Fruit fly (Drosophila melanogaster) whole organism, embryonic: ENCODE data around the gene drongo.

Source experiments
- Atf3 ChIP-seq: fragments of 200-800 bp; sonication (Bioruptor generic); optimal IDR thresholded peaks from 3 replicates; lab custom pipeline; 2016; ENCODE audit warnings: missing biosample characterization, missing genetic modification characterization
- CG10267 ChIP-seq: fragments of 200-800 bp; sonication (Bioruptor generic); optimal IDR thresholded peaks from 2 replicates; lab custom pipeline; 2018; ENCODE audit warnings: missing biosample characterization, mild to moderate bottlenecking, missing genetic modification characterization, moderate library complexity
- CG10462 ChIP-seq: fragments of 200-800 bp; sonication (Bioruptor generic); optimal IDR thresholded peaks from 2 replicates; lab custom pipeline; 2016; ENCODE audit warnings: missing biosample characterization, missing genetic modification characterization
- CG10979 ChIP-seq: fragments of 200-800 bp; sonication (Bioruptor generic); optimal IDR thresholded peaks from 2 replicates; lab custom pipeline; 2018; ENCODE audit warnings: missing biosample characterization, mild to moderate bottlenecking, missing genetic modification characterization, moderate library complexity
- CG11723 ChIP-seq: fragments of 200-800 bp; sonication (Bioruptor generic); optimal IDR thresholded peaks from 2 replicates; lab custom pipeline; 2017; ENCODE audit warnings: missing biosample characterization, mild to moderate bottlenecking, missing genetic modification characterization
- CG12104 ChIP-seq: fragments of 200-800 bp; sonication (Bioruptor generic); optimal IDR thresholded peaks from 3 replicates; lab custom pipeline; 2016; ENCODE audit warnings: missing biosample characterization, missing genetic modification characterization
- CG12391 ChIP-seq: fragments of 200-800 bp; sonication (Bioruptor generic); optimal IDR thresholded peaks from 3 replicates; lab custom pipeline; 2018; ENCODE audit warnings: missing biosample characterization, mild to moderate bottlenecking, missing genetic modification characterization, moderate library complexity
- CG14710 ChIP-seq: fragments of 200-800 bp; sonication (Bioruptor generic); optimal IDR thresholded peaks from 3 replicates; lab custom pipeline; 2019; ENCODE audit warnings: missing biosample characterization, mild to moderate bottlenecking, missing genetic modification characterization, moderate library complexity
- CG15479 ChIP-seq: fragments of 200-800 bp; sonication (Bioruptor generic); optimal IDR thresholded peaks from 3 replicates; lab custom pipeline; 2019; ENCODE audit warnings: missing biosample characterization, mild to moderate bottlenecking, missing genetic modification characterization, moderate library complexity
- CG15601 ChIP-seq: fragments of 200-800 bp; sonication (Bioruptor generic); optimal IDR thresholded peaks from 3 replicates; lab custom pipeline; 2019; ENCODE audit warnings: missing biosample characterization, mild to moderate bottlenecking, missing genetic modification characterization, moderate library complexity
- CG16815 ChIP-seq: fragments of 200-800 bp; sonication (Bioruptor generic); optimal IDR thresholded peaks from 3 replicates; lab custom pipeline; 2017; ENCODE audit warnings: missing biosample characterization, mild to moderate bottlenecking, missing genetic modification characterization
- CG17359 ChIP-seq: fragments of 200-800 bp; sonication (Bioruptor generic); optimal IDR thresholded peaks from 3 replicates; lab custom pipeline; 2018; ENCODE audit warnings: missing biosample characterization, mild to moderate bottlenecking, missing genetic modification characterization, moderate library complexity
- CG18599 ChIP-seq: fragments of 200-800 bp; sonication (Bioruptor generic); optimal IDR thresholded peaks from 3 replicates; lab custom pipeline; 2017; ENCODE audit warnings: missing biosample characterization, missing genetic modification characterization, mild to moderate bottlenecking, moderate library complexity, missing genetic modification reagents
- CG18619 ChIP-seq: fragments of 200-800 bp; sonication (Bioruptor generic); optimal IDR thresholded peaks from 3 replicates; lab custom pipeline; 2017; ENCODE audit warnings: missing biosample characterization, mild to moderate bottlenecking, missing genetic modification characterization
- CG2116 ChIP-seq: fragments of 200-800 bp; sonication (Bioruptor generic); optimal IDR thresholded peaks from 3 replicates; lab custom pipeline; 2018; ENCODE audit warnings: missing biosample characterization, mild to moderate bottlenecking, missing genetic modification characterization
- CG2678 ChIP-seq: fragments of 200-800 bp; sonication (Bioruptor generic); optimal IDR thresholded peaks from 3 replicates; lab custom pipeline; 2019; ENCODE audit warnings: missing biosample characterization, mild to moderate bottlenecking, missing genetic modification characterization, moderate library complexity
- CG2712 ChIP-seq: fragments of 200-800 bp; optimal IDR thresholded peaks from 3 replicates; lab custom pipeline; 2019; ENCODE audit warnings: missing biosample characterization, mild to moderate bottlenecking, missing genetic modification characterization, moderate library complexity
- CG30403 ChIP-seq: fragments of 200-800 bp; sonication (Bioruptor generic); optimal IDR thresholded peaks from 3 replicates; lab custom pipeline; 2016; ENCODE audit warnings: missing biosample characterization, missing genetic modification characterization
- CG32772 ChIP-seq: fragments of 200-800 bp; sonication (Bioruptor generic); IDR thresholded peaks from 2 replicates; pipeline ENCODE4 v1.3.6; 2022; ENCODE audit warnings: missing biosample characterization, missing genetic modification characterization
- CG33557 ChIP-seq: fragments of 200-800 bp; sonication (Bioruptor generic); optimal IDR thresholded peaks from 2 replicates; lab custom pipeline; 2019; ENCODE audit warnings: missing biosample characterization, mild to moderate bottlenecking, missing genetic modification characterization, moderate library complexity
- CG4424 ChIP-seq: fragments of 200-800 bp; sonication (Bioruptor generic); optimal IDR thresholded peaks from 3 replicates; lab custom pipeline; 2016; ENCODE audit warnings: missing biosample characterization, missing genetic modification characterization
- CG7556 ChIP-seq: fragments of 200-800 bp; sonication (Bioruptor generic); optimal IDR thresholded peaks from 2 replicates; lab custom pipeline; 2017; ENCODE audit warnings: missing biosample characterization, mild to moderate bottlenecking, missing genetic modification characterization
- CG8924 ChIP-seq: fragments of 200-800 bp; optimal IDR thresholded peaks from 3 replicates; lab custom pipeline; 2019; ENCODE audit warnings: missing biosample characterization, mild to moderate bottlenecking, missing genetic modification characterization, moderate library complexity
- CG8944 ChIP-seq: fragments of 200-800 bp; sonication (Bioruptor generic); optimal IDR thresholded peaks from 3 replicates; lab custom pipeline; 2016; ENCODE audit warnings: missing biosample characterization, missing genetic modification characterization
- Chrac-16 ChIP-seq: fragments of 200-800 bp; sonication (Bioruptor generic); optimal IDR thresholded peaks from 3 replicates; lab custom pipeline; 2016; ENCODE audit warnings: missing biosample characterization, missing genetic modification characterization
- CoRest ChIP-seq: fragments of 200-800 bp; sonication (Bioruptor generic); optimal IDR thresholded peaks from 3 replicates; lab custom pipeline; 2018; ENCODE audit warnings: missing biosample characterization, mild to moderate bottlenecking, missing genetic modification characterization, moderate library complexity
- Dref ChIP-seq: fragments of 200-800 bp; sonication (Bioruptor generic); IDR thresholded peaks from 2 replicates; pipeline ENCODE4 v1.3.6; 2022; ENCODE audit warnings: missing biosample characterization, missing genetic modification characterization
- Hsf ChIP-seq: fragments of 200-800 bp; sonication (Bioruptor generic); optimal IDR thresholded peaks from 3 replicates; lab custom pipeline; 2016; ENCODE audit warnings: missing biosample characterization, missing genetic modification characterization
- Oli ChIP-seq: fragments of 200-800 bp; sonication (Bioruptor generic); optimal IDR thresholded peaks from 2 replicates; lab custom pipeline; 2018; ENCODE audit warnings: missing biosample characterization, mild to moderate bottlenecking, missing genetic modification characterization, moderate library complexity
- Pdp1 ChIP-seq, 2 experiments: fragments of 200-800 bp; sonication (Bioruptor generic); optimal IDR thresholded peaks; 3 replicates each; lab custom pipeline; 2016; ENCODE audit warnings: missing biosample characterization in 2 of 2, missing genetic modification characterization in 2 of 2, mild to moderate bottlenecking in 1 of 2, moderate library complexity in 1 of 2
- Ptx1 ChIP-seq: fragments of 200-800 bp; sonication (Bioruptor generic); IDR thresholded peaks from 2 replicates; pipeline ENCODE4 v1.3.6; 2022; ENCODE audit warnings: missing biosample characterization, missing genetic modification characterization
- TFAM ChIP-seq: fragments of 200-800 bp; sonication (Bioruptor generic); optimal IDR thresholded peaks from 2 replicates; lab custom pipeline; 2017; ENCODE audit warnings: missing biosample characterization, missing genetic modification characterization, inconsistent platforms
- Xbp1 ChIP-seq: fragments of 200-800 bp; sonication (Bioruptor generic); optimal IDR thresholded peaks from 3 replicates; lab custom pipeline; 2016; ENCODE audit warnings: missing biosample characterization, mild to moderate bottlenecking, missing genetic modification characterization
- bsh ChIP-seq, 2 experiments: fragments of 200-800 bp; sonication (Bioruptor generic); optimal IDR thresholded peaks; 2 replicates each; lab custom pipeline; 2017 to 2018; ENCODE audit warnings: mild to moderate bottlenecking in 2 of 2, missing biosample characterization in 2 of 2, missing genetic modification characterization in 2 of 2, moderate library complexity in 1 of 2
- chinmo ChIP-seq: fragments of 200-800 bp; sonication (Bioruptor generic); IDR thresholded peaks from 4 replicates; pipeline ENCODE4 v1.3.6; 2022; ENCODE audit warnings: missing biosample characterization, missing genetic modification characterization; ENCODE audit not compliant: partially characterized antibody
- cwo ChIP-seq: fragments of 200-800 bp; sonication (Bioruptor generic); optimal IDR thresholded peaks from 3 replicates; lab custom pipeline; 2017; ENCODE audit warnings: missing biosample characterization, missing genetic modification characterization, mild to moderate bottlenecking, moderate library complexity, missing genetic modification reagents
- grn ChIP-seq: fragments of 200-800 bp; sonication (Bioruptor generic); optimal IDR thresholded peaks from 3 replicates; lab custom pipeline; 2017; ENCODE audit warnings: missing biosample characterization, missing genetic modification characterization
- gsb-n ChIP-seq: fragments of 200-800 bp; sonication (Bioruptor generic); optimal IDR thresholded peaks from 3 replicates; lab custom pipeline; 2018; ENCODE audit warnings: missing biosample characterization, mild to moderate bottlenecking, missing genetic modification characterization
- org-1 ChIP-seq: fragments of 200-800 bp; sonication (Bioruptor generic); optimal IDR thresholded peaks from 2 replicates; lab custom pipeline; 2017; ENCODE audit warnings: missing biosample characterization, missing genetic modification characterization
- pan ChIP-seq, 4 experiments: fragments of >200 bp in 3 of 4; fragments of 200-800 bp in 1 of 4; sonication (Bioruptor generic) in 1 of 4; optimal IDR thresholded peaks in 3 of 4; IDR thresholded peaks in 1 of 4; 2 replicates each; pipeline versions ENCODE4 v1.3.6 to Lab custom; 2017 to 2022; ENCODE audit warnings: missing biosample characterization in 2 of 4, missing genetic modification characterization in 2 of 4, mixed read lengths in 1 of 4
- phol ChIP-seq: fragments of 200-800 bp; sonication (Bioruptor generic); optimal IDR thresholded peaks from 3 replicates; lab custom pipeline; 2018; ENCODE audit warnings: missing biosample characterization, mild to moderate bottlenecking, missing genetic modification characterization, moderate library complexity
- row ChIP-seq: fragments of 200-800 bp; sonication (Bioruptor generic); IDR thresholded peaks from 3 replicates; pipeline ENCODE4 v1.3.6; 2022; ENCODE audit warnings: missing biosample characterization, missing genetic modification characterization
- scrt ChIP-seq: fragments of 200-800 bp; sonication (Bioruptor generic); optimal IDR thresholded peaks from 2 replicates; lab custom pipeline; 2018; ENCODE audit warnings: missing biosample characterization, mild to moderate bottlenecking, missing genetic modification characterization, moderate library complexity
- sisA ChIP-seq: fragments of 200-800 bp; sonication (Bioruptor generic); IDR thresholded peaks from 2 replicates; pipeline ENCODE4 v1.3.6; 2022; ENCODE audit warnings: missing biosample characterization, missing genetic modification characterization
- so ChIP-seq: fragments of 200-800 bp; sonication (Bioruptor generic); IDR thresholded peaks from 3 replicates; pipeline ENCODE4 v1.3.6; 2022; ENCODE audit warnings: missing biosample characterization, missing genetic modification characterization
- ssp ChIP-seq: fragments of 200-800 bp; sonication (Bioruptor generic); IDR thresholded peaks from 2 replicates; pipeline ENCODE4 v1.3.6; 2022; ENCODE audit warnings: missing biosample characterization, missing genetic modification characterization
- zfh1 ChIP-seq: fragments of 200-800 bp; sonication (Bioruptor generic); IDR thresholded peaks from 3 replicates; pipeline ENCODE4 v1.3.6; 2022; ENCODE audit warnings: missing biosample characterization, missing genetic modification characterization

The drongo gene

dm6 chr2L:827516-828362 lies 23.1 kb downstream of the drongo start (continued):
- peak; percentile 46 for TF ChIP-seq org-1
- peak; percentile 63 for TF ChIP-seq CG2712 (tag; lab: Kevin White, UChicago)
- peak; percentile 15 for TF ChIP-seq CG16815 (GFP tag; lab: Kevin White, UChicago)
- no peak for TF ChIP-seq pan (optimal IDR thresholded peaks at IDR 0.05; lab: Kevin White, UChicago)
- no peak for TF ChIP-seq pan (GFP tag; optimal IDR thresholded peaks at IDR 0.05 in 1 of 2, IDR thresholded peaks at IDR 0.05 in 1 of 2)
- no peak; the same call in 1 of the 2 replicates for TF ChIP-seq CG32772
- TF ChIP-seq ssp (GFP tag; lab: Robert Waterston, UW): no peak
- TF ChIP-seq CG7556 (GFP tag; lab: Kevin White, UChicago): peak; percentile 57
- TF ChIP-seq Oli: peak; percentile 54
- TF ChIP-seq CG10462: peak; percentile 32
- peak; percentile 49 for TF ChIP-seq CG10267 (tag; lab: Kevin White, UChicago)
- no peak for TF ChIP-seq Dref (GFP tag; lab: Robert Waterston, UW)
- TF ChIP-seq CG8924 (tag; lab: Kevin White, UChicago): peak; percentile 59
- TF ChIP-seq CG15601 (tag; lab: Kevin White, UChicago): peak; percentile 27
- TF ChIP-seq CG17359: peak; percentile 25
- peak; percentile 13; the same call in 1 of the 3 replicates for TF ChIP-seq zfh1 (GFP tag; lab: Robert Waterston, UW)
- TF ChIP-seq scrt (GFP tag; lab: Kevin White, UChicago): no peak
- TF ChIP-seq CG10979 (tag; lab: Kevin White, UChicago): peak; percentile 66
- TF ChIP-seq Ptx1 (GFP tag; lab: Robert Waterston, UW): no peak
- TF ChIP-seq CG11723 (GFP tag; lab: Kevin White, UChicago): no peak
- TF ChIP-seq row (GFP tag; lab: Robert Waterston, UW): peak; percentile 64; the same call in 2 of the 3 replicates
- TF ChIP-seq so (GFP tag; lab: Robert Waterston, UW): 0 out of 3 replicates have a peak, but pooled peaks have one; percentile 11
- peak; percentile 47 for TF ChIP-seq CG2678 (tag; lab: Kevin White, UChicago)
- TF ChIP-seq CG4424: peak; percentile 30
- TF ChIP-seq CG12104 (GFP tag; lab: Kevin White, UChicago): no peak
- peak; percentile 60 for TF ChIP-seq Xbp1 (GFP tag; lab: Kevin White, UChicago)
- TF ChIP-seq CG30403 (GFP tag; lab: Kevin White, UChicago): peak; percentile 63
- TF ChIP-seq CG15479 (GFP tag; lab: Kevin White, UChicago): peak; percentile 42
- peak; percentile 50 for TF ChIP-seq Hsf
- TF ChIP-seq Chrac-16 (GFP tag; lab: Kevin White, UChicago): peak; percentile 49
- peak; percentile 55 for TF ChIP-seq CG33557 (GFP tag; lab: Kevin White, UChicago)
- TF ChIP-seq CG12391 (tag; lab: Kevin White, UChicago): peak; percentile 74
- TF ChIP-seq Pdp1 (GFP tag; optimal IDR thresholded peaks at IDR 0.05; lab: Kevin White, UChicago): peak in 1 of 2 experiments; percentile 87
- TF ChIP-seq phol: peak; percentile 52
- no peak for TF ChIP-seq CG18599 (GFP tag; lab: Kevin White, UChicago)
- peak; percentile 10 for TF ChIP-seq Atf3 (GFP tag; lab: Kevin White, UChicago)
- peak; percentile 60 for TF ChIP-seq sisA (GFP tag; lab: Robert Waterston, UW)
- TF ChIP-seq CoRest (tag; lab: Kevin White, UChicago): peak; percentile 29
- TF ChIP-seq chinmo (GFP tag; lab: Robert Waterston, UW): 0 out of 4 replicates have a peak, but pooled peaks have one; percentile 23
- peak; percentile 9 for TF ChIP-seq CG18619 (GFP tag; lab: Kevin White, UChicago)
- peak; percentile 26 for TF ChIP-seq cwo
- peak; percentile 0 for TF ChIP-seq CG2116 (GFP tag; lab: Kevin White, UChicago)
- TF ChIP-seq grn (GFP tag; lab: Kevin White, UChicago): no peak
- TF ChIP-seq CG14710: peak; percentile 39
- TF ChIP-seq bsh (GFP tag; optimal IDR thresholded peaks at IDR 0.05; lab: Kevin White, UChicago): peak in 1 of 2 experiments; percentile 60
- no peak for TF ChIP-seq TFAM (GFP tag; lab: Kevin White, UChicago)
- TF ChIP-seq gsb-n (tag; lab: Kevin White, UChicago): peak; percentile 65
- TF ChIP-seq CG8944 (GFP tag; lab: Kevin White, UChicago): no peak
